Fruit fly (Drosophila melanogaster) whole organism, adult: ENCODE results near the gene CG14120.

Experiments used
- CG11617 ChIP-seq: fragments of 200-800 bp; sonication (Bioruptor generic); optimal IDR thresholded peaks from 2 replicates; lab custom pipeline; 2017; ENCODE audit warnings: mild to moderate bottlenecking, missing biosample characterization, missing genetic modification reagents, missing genetic modification characterization
- CG12768 ChIP-seq: fragments of 200-800 bp; sonication (Bioruptor generic); optimal IDR thresholded peaks from 2 replicates; lab custom pipeline; 2017; ENCODE audit warnings: missing biosample characterization, missing genetic modification characterization, mild to moderate bottlenecking, moderate library complexity, missing genetic modification reagents
- CG14711 ChIP-seq: fragments of 200-800 bp; sonication (Bioruptor generic); optimal IDR thresholded peaks from 2 replicates; lab custom pipeline; 2018; ENCODE audit warnings: missing biosample characterization, mild to moderate bottlenecking, missing genetic modification characterization, moderate library complexity
- CG1620 ChIP-seq: fragments of 200-800 bp; sonication (Bioruptor generic); optimal IDR thresholded peaks from 2 replicates; lab custom pipeline; 2016; ENCODE audit warnings: missing biosample characterization, missing genetic modification characterization
- CG33017 ChIP-seq: fragments of 200-800 bp; sonication (Bioruptor generic); optimal IDR thresholded peaks from 2 replicates; lab custom pipeline; 2018; ENCODE audit warnings: missing biosample characterization, mild to moderate bottlenecking, missing genetic modification characterization, moderate library complexity
- CG5204 ChIP-seq: fragments of 200-800 bp; sonication (Bioruptor generic); optimal IDR thresholded peaks from 2 replicates; lab custom pipeline; 2016; ENCODE audit warnings: missing biosample characterization, missing genetic modification characterization
- CG7045 ChIP-seq: fragments of 200-800 bp; sonication (Bioruptor generic); optimal IDR thresholded peaks from 2 replicates; lab custom pipeline; 2017; ENCODE audit warnings: missing biosample characterization, mild to moderate bottlenecking, missing genetic modification characterization
- CG7101 ChIP-seq: fragments of 200-800 bp; sonication (Bioruptor generic); optimal IDR thresholded peaks from 2 replicates; lab custom pipeline; 2018; ENCODE audit warnings: missing biosample characterization, mild to moderate bottlenecking, missing genetic modification characterization, moderate library complexity
- Clk ChIP-seq: fragments of 200-800 bp; sonication (Bioruptor generic); optimal IDR thresholded peaks from 2 replicates; lab custom pipeline; 2017; ENCODE audit warnings: missing biosample characterization, missing genetic modification characterization
- Crg-1 ChIP-seq: fragments of 200-800 bp; sonication (Bioruptor generic); optimal IDR thresholded peaks from 2 replicates; lab custom pipeline; 2016; ENCODE audit warnings: missing biosample characterization, missing genetic modification characterization
- Hr96 ChIP-seq: fragments of 200-800 bp; sonication (Bioruptor generic); optimal IDR thresholded peaks from 2 replicates; lab custom pipeline; 2016; ENCODE audit warnings: missing biosample characterization, missing genetic modification characterization
- Mnt ChIP-seq: fragments of 200-800 bp; sonication (Bioruptor generic); optimal IDR thresholded peaks from 2 replicates; lab custom pipeline; 2016; ENCODE audit warnings: missing biosample characterization, mild to moderate bottlenecking, missing genetic modification characterization
- bab1 ChIP-seq: fragments of 200-800 bp; sonication (Bioruptor generic); optimal IDR thresholded peaks from 3 replicates; lab custom pipeline; 2019; ENCODE audit warnings: missing biosample characterization, mild to moderate bottlenecking, missing genetic modification characterization, moderate library complexity
- cic ChIP-seq: fragments of 200-800 bp; sonication (Bioruptor generic); optimal IDR thresholded peaks from 2 replicates; lab custom pipeline; 2017; ENCODE audit warnings: missing biosample characterization, mild to moderate bottlenecking, missing genetic modification characterization, moderate library complexity
- cnc ChIP-seq, 2 experiments: fragments of >200 bp; optimal IDR thresholded peaks; 2 replicates each; lab custom pipeline; 2017
- kay ChIP-seq: fragments of 200-800 bp; sonication (Bioruptor generic); peaks from one replicate; lab custom pipeline; 2016; ENCODE audit warnings: missing biosample characterization, missing genetic modification characterization, borderline replicate concordance
- ovo ChIP-seq: fragments of 200-800 bp; sonication (Bioruptor generic); optimal IDR thresholded peaks from 2 replicates; lab custom pipeline; 2016; ENCODE audit warnings: missing biosample characterization, missing genetic modification characterization
- pad ChIP-seq: fragments of 200-800 bp; sonication (Bioruptor generic); optimal IDR thresholded peaks from 3 replicates; lab custom pipeline; 2017; ENCODE audit warnings: missing biosample characterization, missing genetic modification characterization, mild to moderate bottlenecking, moderate library complexity, missing genetic modification reagents
- tj ChIP-seq: fragments of 200-800 bp; sonication (Bioruptor generic); optimal IDR thresholded peaks from 3 replicates; lab custom pipeline; 2017; ENCODE audit warnings: missing biosample characterization, mild to moderate bottlenecking, missing genetic modification characterization, moderate library complexity
- toe ChIP-seq: fragments of 200-800 bp; sonication (Bioruptor generic); optimal IDR thresholded peaks from 2 replicates; lab custom pipeline; 2016; ENCODE audit warnings: missing biosample characterization, missing genetic modification characterization

Gene CG14120

DNA sequence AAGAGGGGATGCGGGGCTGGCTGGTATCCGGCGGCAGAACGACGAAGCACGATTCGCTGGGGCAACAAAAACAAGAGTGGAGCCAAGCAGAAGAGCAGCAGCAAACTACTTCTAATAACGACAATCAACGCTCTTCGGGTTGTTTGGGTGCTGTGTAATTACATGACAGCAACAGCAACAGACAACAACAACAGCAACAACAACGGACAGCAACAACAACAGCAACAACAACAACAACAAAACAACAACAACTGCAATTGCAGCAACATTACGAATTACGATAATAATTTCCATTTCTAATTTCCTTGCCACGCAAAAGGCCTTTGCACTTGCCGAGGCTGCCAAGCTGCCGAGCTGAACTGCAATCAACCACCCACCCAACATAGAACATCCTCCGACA is 20.4 kb upstream of the CG14120 start:
- TF ChIP-seq Clk (GFP tag; lab: Kevin White, UChicago) (no peak), CG14711 (tag; lab: Kevin White, UChicago) (no peak), tj (GFP tag; lab: Kevin White, UChicago) (no peak), CG33017 (no peak), cnc (optimal IDR thresholded peaks at IDR 0.05; lab: Kevin White, UChicago) (no peak), CG5204 (GFP tag; lab: Kevin White, UChicago) (no peak), kay (no peak), CG11617 (GFP tag; lab: Kevin White, UChicago) (no peak), Crg-1 (GFP tag; lab: Kevin White, UChicago) (no peak), cic (GFP tag; lab: Kevin White, UChicago) (no peak), CG1620 (GFP tag; lab: Kevin White, UChicago) (no peak), CG7101 (tag; lab: Kevin White, UChicago) (no peak), Mnt (GFP tag; lab: Kevin White, UChicago) (no peak), pad (no peak), Hr96 (no peak), toe (no peak), bab1 (no peak), ovo (GFP tag; lab: Kevin White, UChicago) (no peak), CG12768 (GFP tag; lab: Kevin White, UChicago) (no peak)

DNA sequence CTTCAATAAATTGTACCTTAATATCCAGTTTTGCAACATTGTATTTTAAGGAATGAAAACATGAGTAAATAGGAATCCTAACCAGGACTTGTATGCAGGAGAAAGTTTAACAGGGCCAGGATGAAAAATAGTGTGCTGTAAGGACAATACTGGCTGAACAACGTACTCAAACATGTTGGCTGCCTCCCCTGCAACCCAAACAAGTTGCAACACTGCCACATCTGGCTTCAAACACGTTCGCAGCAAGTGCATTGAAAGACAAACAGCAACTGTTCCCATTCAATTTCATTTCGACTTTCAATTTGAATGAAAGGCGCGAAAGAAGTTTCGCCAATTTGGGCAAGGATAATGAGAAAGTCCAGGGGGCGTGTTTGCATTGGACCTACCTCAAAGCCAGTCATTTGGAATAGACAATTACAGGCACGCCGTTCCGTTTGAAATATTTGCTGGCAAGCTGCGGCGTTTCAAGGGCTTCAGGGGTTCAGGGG is 16.8 kb upstream of the CG14120 start:
- TF ChIP-seq pad (peak; percentile 67), Crg-1 (GFP tag; lab: Kevin White, UChicago) (no peak), cic (GFP tag; lab: Kevin White, UChicago) (no peak), CG33017 (no peak), CG11617 (GFP tag; lab: Kevin White, UChicago) (no peak), Mnt (GFP tag; lab: Kevin White, UChicago) (no peak)

DNA sequence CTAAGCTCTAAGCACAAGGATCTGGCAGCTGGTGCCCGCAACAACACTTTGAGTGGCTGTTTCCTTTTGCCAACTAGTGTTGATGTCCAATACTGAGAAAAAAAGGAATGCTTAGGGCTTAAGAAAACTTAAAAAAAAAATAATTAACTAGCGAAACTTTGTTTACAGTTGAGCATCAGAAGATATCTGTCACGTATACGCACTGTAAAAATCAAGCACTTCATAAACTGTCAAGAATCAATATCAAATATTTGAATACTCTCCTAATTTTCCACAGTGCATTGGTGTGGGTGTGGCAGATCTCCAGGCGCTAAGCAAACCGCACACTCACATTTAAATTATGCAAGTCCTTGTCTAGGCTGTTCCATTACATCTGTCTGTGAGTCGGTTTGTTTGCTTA is 10.6 kb upstream of the CG14120 start:
- TF ChIP-seq CG7101 (tag; lab: Kevin White, UChicago) (no peak), CG5204 (GFP tag; lab: Kevin White, UChicago) (no peak), pad (no peak), Clk (GFP tag; lab: Kevin White, UChicago) (no peak), bab1 (no peak)

DNA sequence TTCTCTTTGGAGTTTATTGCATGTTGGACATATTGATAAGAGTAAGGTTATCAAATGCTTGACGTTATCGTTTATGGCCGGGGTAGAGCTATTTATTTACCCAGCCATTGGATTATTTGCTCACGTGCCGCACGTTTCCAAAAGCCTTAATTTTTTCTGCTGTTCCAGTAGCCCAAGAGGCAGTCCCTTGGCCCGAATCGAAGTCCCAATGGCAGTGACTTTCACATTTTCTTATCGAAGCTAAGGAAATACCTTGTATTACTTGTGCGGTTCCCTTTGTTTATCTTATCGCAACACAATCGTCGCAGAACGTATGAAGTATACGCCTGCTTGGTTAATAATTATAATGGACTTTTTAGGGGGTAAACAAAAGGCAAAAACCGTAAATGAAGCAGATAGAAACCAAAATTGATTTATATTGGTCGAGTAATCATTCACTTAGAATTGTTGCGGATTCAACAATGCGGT is 4.5 kb downstream of the CG14120 start, which contains the start of gene CG43894:
Gene CG43894 (plus strand): TSS at position 418 of the 468 bp plus-strand sequence.
- TF ChIP-seq kay, result peak; percentile 93
- peak; percentile 44 for TF ChIP-seq CG7045 (GFP tag; lab: Kevin White, UChicago)
- peak; percentile 32 for TF ChIP-seq CG12768 (GFP tag; lab: Kevin White, UChicago)
- no peak for TF ChIP-seq tj (GFP tag; lab: Kevin White, UChicago)
- TF ChIP-seq CG11617 (GFP tag; lab: Kevin White, UChicago), result peak; percentile 25
- TF ChIP-seq Crg-1 (GFP tag; lab: Kevin White, UChicago), result no peak
- peak; percentile 1 for TF ChIP-seq CG14711 (tag; lab: Kevin White, UChicago)
- no peak for TF ChIP-seq CG1620 (GFP tag; lab: Kevin White, UChicago)
- peak in 1 of 2 experiments; percentile 60 for TF ChIP-seq cnc (optimal IDR thresholded peaks at IDR 0.05; lab: Kevin White, UChicago)
- no peak for TF ChIP-seq pad
- TF ChIP-seq CG33017, result peak; percentile 20
- no peak for TF ChIP-seq toe
- TF ChIP-seq CG7101 (tag; lab: Kevin White, UChicago), result no peak
- peak; percentile 28 for TF ChIP-seq CG5204 (GFP tag; lab: Kevin White, UChicago)
- no peak for TF ChIP-seq Hr96
- peak; percentile 9 for TF ChIP-seq Clk (GFP tag; lab: Kevin White, UChicago)
- TF ChIP-seq cic (GFP tag; lab: Kevin White, UChicago), result peak; percentile 82
- TF ChIP-seq bab1, result no peak
- TF ChIP-seq ovo (GFP tag; lab: Kevin White, UChicago), result no peak
- TF ChIP-seq Mnt (GFP tag; lab: Kevin White, UChicago), result peak; percentile 21

DNA sequence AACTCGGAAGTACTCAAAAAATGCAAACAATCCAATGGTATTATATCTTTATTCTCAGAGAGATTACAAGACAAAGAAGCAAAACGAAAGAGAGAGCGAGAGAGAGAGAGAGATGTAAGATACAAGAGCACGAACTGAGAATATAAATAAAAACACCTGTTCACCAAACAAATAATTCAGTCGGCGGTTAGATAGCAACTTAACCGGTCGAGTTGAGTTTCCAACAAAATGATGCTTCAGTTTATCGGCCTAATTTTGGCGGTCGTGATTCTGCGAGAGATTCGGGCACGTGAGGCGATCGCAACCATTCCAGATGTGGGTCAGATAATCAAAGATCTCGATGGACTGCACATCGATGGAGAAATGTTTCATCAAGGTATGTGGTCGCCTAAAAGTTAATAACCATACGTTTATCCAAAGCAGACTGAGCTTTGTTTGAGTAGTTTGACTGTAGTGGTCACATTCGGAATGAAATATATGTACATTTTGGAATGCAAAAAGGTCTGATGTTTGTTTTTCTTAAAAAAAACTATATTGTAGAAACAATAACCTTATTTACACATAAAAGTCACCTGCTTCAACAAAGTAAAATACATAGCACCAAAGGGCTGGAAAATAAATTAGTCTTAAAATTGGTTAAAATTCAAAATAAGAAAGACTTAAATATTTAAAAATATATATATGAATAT is 7.8 kb downstream of the CG14120 start, which contains the start of gene CG14118:
Gene CG14118 (plus strand): TSS at position 174 of the 689 bp plus-strand sequence.
- TF ChIP-seq bab1 (no peak), CG7101 (tag; lab: Kevin White, UChicago) (no peak), cnc (optimal IDR thresholded peaks at IDR 0.05; lab: Kevin White, UChicago) (no peak), CG14711 (tag; lab: Kevin White, UChicago) (no peak), Clk (GFP tag; lab: Kevin White, UChicago) (no peak), CG7045 (GFP tag; lab: Kevin White, UChicago) (no peak), CG5204 (GFP tag; lab: Kevin White, UChicago) (no peak), toe (no peak), ovo (GFP tag; lab: Kevin White, UChicago) (no peak), Mnt (GFP tag; lab: Kevin White, UChicago) (no peak), CG1620 (GFP tag; lab: Kevin White, UChicago) (no peak), tj (GFP tag; lab: Kevin White, UChicago) (no peak), Crg-1 (GFP tag; lab: Kevin White, UChicago) (no peak), CG12768 (GFP tag; lab: Kevin White, UChicago) (no peak), kay (no peak), pad (no peak), Hr96 (no peak), CG33017 (no peak), cic (GFP tag; lab: Kevin White, UChicago) (no peak), CG11617 (GFP tag; lab: Kevin White, UChicago) (no peak)
